Fruit fly (Drosophila melanogaster) whole organism, embryonic: ENCODE data around the gene CG5892.

Experiments
- Abd-B ChIP-seq: fragments of 200-800 bp; sonication (Bioruptor generic); optimal IDR thresholded peaks from 2 replicates; lab custom pipeline; 2018; ENCODE audit warnings: missing biosample characterization, mild to moderate bottlenecking, missing genetic modification characterization, moderate library complexity
- Atf6 ChIP-seq: fragments of 200-800 bp; sonication (Bioruptor generic); IDR thresholded peaks from 2 replicates; pipeline ENCODE4 v1.3.6; 2022; ENCODE audit warnings: missing biosample characterization, missing genetic modification characterization
- B-H2 ChIP-seq: fragments of 200-800 bp; sonication (Bioruptor generic); optimal IDR thresholded peaks from 2 replicates; lab custom pipeline; 2018; ENCODE audit warnings: missing biosample characterization, mild to moderate bottlenecking, missing genetic modification characterization
- BtbVII ChIP-seq: fragments of 200-800 bp; sonication (Bioruptor generic); optimal IDR thresholded peaks from 3 replicates; lab custom pipeline; 2017; ENCODE audit warnings: missing biosample characterization, mild to moderate bottlenecking, missing genetic modification characterization
- CG10431 ChIP-seq: fragments of 200-800 bp; sonication (Bioruptor generic); optimal IDR thresholded peaks from 3 replicates; lab custom pipeline; 2018; ENCODE audit warnings: missing biosample characterization, mild to moderate bottlenecking, missing genetic modification characterization
- CG12104 ChIP-seq: fragments of 200-800 bp; sonication (Bioruptor generic); optimal IDR thresholded peaks from 3 replicates; lab custom pipeline; 2016; ENCODE audit warnings: missing biosample characterization, missing genetic modification characterization
- CG12744 ChIP-seq: fragments of 200-800 bp; sonication (Bioruptor generic); optimal IDR thresholded peaks from 2 replicates; lab custom pipeline; 2016; ENCODE audit warnings: missing biosample characterization, missing genetic modification characterization
- CG13296 ChIP-seq: fragments of 200-800 bp; sonication (Bioruptor generic); optimal IDR thresholded peaks from 3 replicates; lab custom pipeline; 2018; ENCODE audit warnings: missing biosample characterization, mild to moderate bottlenecking, missing genetic modification characterization
- CG15601 ChIP-seq: fragments of 200-800 bp; sonication (Bioruptor generic); optimal IDR thresholded peaks from 3 replicates; lab custom pipeline; 2019; ENCODE audit warnings: missing biosample characterization, mild to moderate bottlenecking, missing genetic modification characterization, moderate library complexity
- CG18476 ChIP-seq: fragments of 200-800 bp; sonication (Bioruptor generic); optimal IDR thresholded peaks from 2 replicates; lab custom pipeline; 2016; ENCODE audit warnings: missing biosample characterization, mild to moderate bottlenecking, missing genetic modification characterization
- CG2199 ChIP-seq: fragments of 200-800 bp; sonication (Bioruptor generic); IDR thresholded peaks from 3 replicates; pipeline ENCODE4 v1.3.6; 2022; ENCODE audit warnings: missing biosample characterization, missing genetic modification characterization
- CG2202 ChIP-seq: fragments of 200-800 bp; sonication (Bioruptor generic); optimal IDR thresholded peaks from 2 replicates; lab custom pipeline; 2018; ENCODE audit warnings: missing biosample characterization, mild to moderate bottlenecking, missing genetic modification characterization
- CG2875 ChIP-seq: fragments of 200-800 bp; sonication (Bioruptor generic); optimal IDR thresholded peaks from 2 replicates; lab custom pipeline; 2017; ENCODE audit warnings: missing biosample characterization, mild to moderate bottlenecking, missing genetic modification characterization, missing genetic modification reagents
- CG33213 ChIP-seq: fragments of 200-800 bp; sonication (Bioruptor generic); optimal IDR thresholded peaks from 3 replicates; lab custom pipeline; 2016; ENCODE audit warnings: missing biosample characterization, missing genetic modification characterization
- CG43689 ChIP-seq: fragments of 200-800 bp; sonication (Bioruptor generic); IDR thresholded peaks from 2 replicates; pipeline ENCODE4 v1.3.6; 2022; ENCODE audit warnings: missing biosample characterization, missing genetic modification characterization
- CG4730 ChIP-seq: fragments of 200-800 bp; sonication (Bioruptor generic); IDR thresholded peaks from 2 replicates; pipeline ENCODE4 v1.3.6; 2022; ENCODE audit warnings: missing biosample characterization, missing genetic modification characterization
- CG5180 ChIP-seq: fragments of 200-800 bp; sonication (Bioruptor generic); optimal IDR thresholded peaks from 3 replicates; lab custom pipeline; 2017; ENCODE audit warnings: missing biosample characterization, missing genetic modification characterization, mild to moderate bottlenecking, moderate library complexity, missing genetic modification reagents
- CG6813 ChIP-seq: fragments of 200-800 bp; sonication (Bioruptor generic); optimal IDR thresholded peaks from 2 replicates; lab custom pipeline; 2017; ENCODE audit warnings: missing biosample characterization, missing genetic modification characterization, mild to moderate bottlenecking, moderate library complexity, missing genetic modification reagents
- CG7556 ChIP-seq: fragments of 200-800 bp; sonication (Bioruptor generic); optimal IDR thresholded peaks from 2 replicates; lab custom pipeline; 2017; ENCODE audit warnings: missing biosample characterization, mild to moderate bottlenecking, missing genetic modification characterization
- CG8089 ChIP-seq: fragments of 200-800 bp; sonication (Bioruptor generic); optimal IDR thresholded peaks from 3 replicates; lab custom pipeline; 2016; ENCODE audit warnings: missing biosample characterization, missing genetic modification characterization
- CG8478 ChIP-seq: fragments of >200 bp; optimal IDR thresholded peaks from 2 replicates; lab custom pipeline; 2018
- CG9817 ChIP-seq: fragments of 200-800 bp; sonication (Bioruptor generic); optimal IDR thresholded peaks from 2 replicates; lab custom pipeline; 2018; ENCODE audit warnings: missing biosample characterization, mild to moderate bottlenecking, missing genetic modification characterization, moderate library complexity
- CkIIα-i1 ChIP-seq: fragments of 200-800 bp; sonication (Bioruptor generic); IDR thresholded peaks from 2 replicates; pipeline ENCODE4 v1.3.6; 2022; ENCODE audit warnings: missing biosample characterization, missing genetic modification characterization
- D ChIP-seq, 2 experiments: fragments of 200-800 bp in 1 of 2; fragments of >200 bp in 1 of 2; sonication (Bioruptor generic) in 1 of 2; optimal IDR thresholded peaks; 2 replicates in 1 of 2; 3 replicates in 1 of 2; lab custom pipeline; 2017; ENCODE audit warnings: mild to moderate bottlenecking in 1 of 2, missing biosample characterization in 1 of 2, missing genetic modification characterization in 1 of 2, missing genetic modification reagents in 1 of 2
- Drgx ChIP-seq: fragments of 200-800 bp; sonication (Bioruptor generic); IDR thresholded peaks from 2 replicates; pipeline ENCODE4 v1.3.6; 2022; ENCODE audit warnings: missing biosample characterization, missing genetic modification characterization
- Eip74EF ChIP-seq, 2 experiments: fragments of 200-800 bp in 1 of 2; fragments of >200 bp in 1 of 2; sonication (Bioruptor generic) in 1 of 2; optimal IDR thresholded peaks; 2 replicates each; lab custom pipeline; 2017 to 2019; ENCODE audit warnings: missing biosample characterization in 2 of 2, missing genetic modification characterization in 2 of 2, mild to moderate bottlenecking in 1 of 2, moderate library complexity in 1 of 2
- Fer3 ChIP-seq: fragments of 200-800 bp; sonication (Bioruptor generic); optimal IDR thresholded peaks from 2 replicates; lab custom pipeline; 2018; ENCODE audit warnings: missing biosample characterization, mild to moderate bottlenecking, missing genetic modification characterization, moderate library complexity
- HmgZ ChIP-seq: fragments of 200-800 bp; sonication (Bioruptor generic); optimal IDR thresholded peaks from 2 replicates; lab custom pipeline; 2018; ENCODE audit warnings: missing biosample characterization, mild to moderate bottlenecking, missing genetic modification characterization
- Jarid2 ChIP-seq: fragments of 200-800 bp; sonication (Bioruptor generic); optimal IDR thresholded peaks from 3 replicates; lab custom pipeline; 2017; ENCODE audit warnings: mild to moderate bottlenecking, missing biosample characterization, missing genetic modification reagents, missing genetic modification characterization
- Mad ChIP-seq: fragments of 200-800 bp; sonication (Bioruptor generic); optimal IDR thresholded peaks from 2 replicates; lab custom pipeline; 2016; ENCODE audit warnings: missing biosample characterization, missing genetic modification characterization
- NC2α ChIP-seq: fragments of 200-800 bp; sonication (Bioruptor generic); optimal IDR thresholded peaks from 2 replicates; lab custom pipeline; 2016; ENCODE audit warnings: missing biosample characterization, missing genetic modification characterization
- Nf-YB ChIP-seq: fragments of 200-800 bp; sonication (Bioruptor generic); optimal IDR thresholded peaks from 3 replicates; lab custom pipeline; 2019; ENCODE audit warnings: missing biosample characterization, mild to moderate bottlenecking, missing genetic modification characterization, moderate library complexity
- PHDP ChIP-seq: fragments of 200-800 bp; sonication (Bioruptor generic); optimal IDR thresholded peaks from 3 replicates; lab custom pipeline; 2018; ENCODE audit warnings: missing biosample characterization, mild to moderate bottlenecking, missing genetic modification characterization, moderate library complexity
- Sox102F ChIP-seq: fragments of 200-800 bp; sonication (Bioruptor generic); optimal IDR thresholded peaks from 2 replicates; lab custom pipeline; 2018; ENCODE audit warnings: missing biosample characterization, mild to moderate bottlenecking, missing genetic modification characterization, moderate library complexity
- TFAM ChIP-seq: fragments of 200-800 bp; sonication (Bioruptor generic); optimal IDR thresholded peaks from 2 replicates; lab custom pipeline; 2017; ENCODE audit warnings: missing biosample characterization, missing genetic modification characterization, inconsistent platforms
- Trl ChIP-seq, 3 experiments: fragments of >200 bp in 2 of 3; fragments of 200-800 bp in 1 of 3; sonication (Bioruptor generic) in 1 of 3; optimal IDR thresholded peaks; 2 replicates in 1 of 3; 3 replicates in 2 of 3; lab custom pipeline; 2016 to 2017; ENCODE audit warnings: missing biosample characterization in 1 of 3, missing genetic modification characterization in 1 of 3
- cad ChIP-seq: fragments of >200 bp; optimal IDR thresholded peaks from 2 replicates; lab custom pipeline; 2017; ENCODE audit warnings: missing biosample characterization, missing genetic modification characterization
- dati ChIP-seq: fragments of 200-800 bp; sonication (Bioruptor generic); IDR thresholded peaks from 2 replicates; pipeline ENCODE4 v1.3.6; 2022; ENCODE audit warnings: missing biosample characterization, missing genetic modification characterization
- disco-r ChIP-seq: fragments of 200-800 bp; sonication (Bioruptor generic); optimal IDR thresholded peaks from 2 replicates; lab custom pipeline; 2016; ENCODE audit warnings: missing biosample characterization, missing genetic modification characterization
- en ChIP-seq: fragments of 200-800 bp; sonication (Bioruptor generic); optimal IDR thresholded peaks from 2 replicates; lab custom pipeline; 2016; ENCODE audit warnings: missing biosample characterization, missing genetic modification characterization
- gsb-n ChIP-seq: fragments of 200-800 bp; sonication (Bioruptor generic); optimal IDR thresholded peaks from 3 replicates; lab custom pipeline; 2018; ENCODE audit warnings: missing biosample characterization, mild to moderate bottlenecking, missing genetic modification characterization
- hkb ChIP-seq, 2 experiments: fragments of 200-800 bp in 1 of 2; fragments of >200 bp in 1 of 2; sonication (Bioruptor generic) in 1 of 2; IDR thresholded peaks in 1 of 2; optimal IDR thresholded peaks in 1 of 2; 2 replicates each; pipeline versions ENCODE4 v1.3.6 to Lab custom; 2017 to 2022; ENCODE audit warnings: missing biosample characterization in 1 of 2, missing genetic modification characterization in 1 of 2
- jing ChIP-seq: fragments of 200-800 bp; sonication (Bioruptor generic); optimal IDR thresholded peaks from 2 replicates; lab custom pipeline; 2018; ENCODE audit warnings: missing biosample characterization, mild to moderate bottlenecking, missing genetic modification characterization
- pnt ChIP-seq: fragments of 200-800 bp; sonication (Bioruptor generic); optimal IDR thresholded peaks from 3 replicates; lab custom pipeline; 2016; ENCODE audit warnings: missing biosample characterization, missing genetic modification characterization
- ro ChIP-seq: fragments of 200-800 bp; sonication (Bioruptor generic); IDR thresholded peaks from 2 replicates; pipeline ENCODE4 v1.3.6; 2022; ENCODE audit warnings: missing biosample characterization, missing genetic modification characterization
- salm ChIP-seq: fragments of 200-800 bp; sonication (Bioruptor generic); optimal IDR thresholded peaks from 2 replicates; lab custom pipeline; 2018; ENCODE audit warnings: missing biosample characterization, mild to moderate bottlenecking, missing genetic modification characterization
- tap ChIP-seq: fragments of 200-800 bp; optimal IDR thresholded peaks from 3 replicates; lab custom pipeline; 2019; ENCODE audit warnings: missing biosample characterization, mild to moderate bottlenecking, missing genetic modification characterization, moderate library complexity
- zf30C ChIP-seq: fragments of 200-800 bp; sonication (Bioruptor generic); optimal IDR thresholded peaks from 3 replicates; lab custom pipeline; 2018; ENCODE audit warnings: missing biosample characterization, mild to moderate bottlenecking, missing genetic modification characterization

CG5892 gene

DNA sequence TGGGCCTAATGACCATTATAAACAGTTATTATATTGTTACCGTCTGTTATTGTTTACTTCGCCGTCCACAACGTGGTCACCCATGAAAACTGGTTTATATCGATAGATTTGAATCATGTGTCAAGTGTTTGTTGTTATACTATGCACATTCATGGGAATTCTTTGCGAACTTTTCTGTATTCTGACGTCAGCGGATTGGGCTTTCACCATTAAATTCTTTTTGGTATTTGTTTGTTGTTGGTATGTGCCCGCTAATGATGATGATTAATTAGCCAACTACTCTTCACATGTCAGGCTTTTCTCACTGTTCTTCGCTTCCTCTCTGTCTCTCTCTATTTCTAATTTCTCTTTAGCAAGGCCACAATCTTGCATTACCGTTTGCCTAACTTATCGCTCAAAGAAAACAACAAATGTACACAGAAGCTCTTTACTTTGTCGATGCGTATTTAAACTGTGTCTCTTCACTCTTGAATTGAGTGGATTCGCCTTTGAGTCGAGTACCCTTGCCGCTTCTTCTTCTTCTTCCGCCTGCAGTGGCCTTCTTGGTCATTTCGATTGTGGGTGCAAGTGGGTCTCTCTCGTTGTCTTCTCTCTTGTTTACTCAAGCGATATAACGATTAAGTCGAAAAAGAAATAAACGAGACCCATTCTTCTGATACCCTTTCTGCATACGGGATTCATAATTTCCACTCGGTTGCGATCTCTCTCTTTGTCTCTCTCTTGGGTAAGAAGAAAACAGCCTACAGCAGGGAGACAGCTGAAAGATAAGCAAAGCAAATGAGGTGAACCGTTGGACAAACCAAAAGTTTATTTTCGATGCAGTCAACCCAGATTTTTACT, 38.5 kb upstream of the CG5892 start (continued):
- no peak for TF ChIP-seq CG4730 (GFP tag; lab: Robert Waterston, UW)
- peak; percentile 27 for TF ChIP-seq Nf-YB (GFP tag; lab: Kevin White, UChicago)
- TF ChIP-seq CkIIα-i1 (GFP tag; lab: Robert Waterston, UW) = no peak
- no peak for TF ChIP-seq D (optimal IDR thresholded peaks at IDR 0.05; lab: Kevin White, UChicago)
- no peak for TF ChIP-seq D (GFP tag; optimal IDR thresholded peaks at IDR 0.05; lab: Kevin White, UChicago)
- TF ChIP-seq dati (GFP tag; lab: Robert Waterston, UW) = no peak
- TF ChIP-seq CG10431 (GFP tag; lab: Kevin White, UChicago) = peak; percentile 97
- TF ChIP-seq HmgZ (tag; lab: Kevin White, UChicago) = no peak
- TF ChIP-seq TFAM (GFP tag; lab: Kevin White, UChicago) = no peak
- peak; percentile 22; the same call in 1 of the 2 replicates for TF ChIP-seq Atf6 (GFP tag; lab: Robert Waterston, UW)
- peak; percentile 82 for TF ChIP-seq CG2202 (tag; lab: Kevin White, UChicago)
- TF ChIP-seq Abd-B (GFP tag; lab: Kevin White, UChicago) = no peak
- TF ChIP-seq Jarid2 (GFP tag; lab: Kevin White, UChicago) = no peak
- TF ChIP-seq NC2α (GFP tag; lab: Kevin White, UChicago) = no peak
- no peak for TF ChIP-seq Drgx (GFP tag; lab: Robert Waterston, UW)
- TF ChIP-seq CG5180 (GFP tag; lab: Kevin White, UChicago) = peak; percentile 69
- no peak for TF ChIP-seq jing (GFP tag; lab: Kevin White, UChicago)
- peak; percentile 82 for TF ChIP-seq salm (tag; lab: Kevin White, UChicago)
- TF ChIP-seq CG13296 (GFP tag; lab: Kevin White, UChicago) = peak; percentile 61
- no peak for TF ChIP-seq Eip74EF (GFP tag; optimal IDR thresholded peaks at IDR 0.05; lab: Kevin White, UChicago)
- no peak for TF ChIP-seq cad (GFP tag; lab: Kevin White, UChicago)
- TF ChIP-seq CG8478 (lab: Kevin White, UChicago) = no peak
- TF ChIP-seq Fer3 = peak; percentile 59
- peak; percentile 79 for TF ChIP-seq CG6813 (GFP tag; lab: Kevin White, UChicago)
- TF ChIP-seq CG8089 = no peak
- no peak for TF ChIP-seq zf30C (GFP tag; lab: Kevin White, UChicago)
- peak; percentile 85 for TF ChIP-seq tap (tag; lab: Kevin White, UChicago)
- no peak for TF ChIP-seq CG12744 (GFP tag; lab: Kevin White, UChicago)
- peak; percentile 28 for TF ChIP-seq B-H2 (GFP tag; lab: Kevin White, UChicago)
- peak; percentile 45 for TF ChIP-seq PHDP (tag; lab: Kevin White, UChicago)
- no peak for TF ChIP-seq disco-r (GFP tag; lab: Kevin White, UChicago)
- TF ChIP-seq CG15601 = peak; percentile 95
- TF ChIP-seq hkb (optimal IDR thresholded peaks at IDR 0.05; lab: Kevin White, UChicago) = no peak
- peak; percentile 76 for TF ChIP-seq hkb (GFP tag; IDR thresholded peaks at IDR 0.05; lab: Robert Waterston, UW)
- TF ChIP-seq Trl (optimal IDR thresholded peaks at IDR 0.05; lab: Kevin White, UChicago) = peak; percentile 36 to 82
- no peak for TF ChIP-seq Trl (GFP tag; optimal IDR thresholded peaks at IDR 0.05; lab: Kevin White, UChicago)
- TF ChIP-seq pnt = no peak
- TF ChIP-seq CG33213 = no peak
- TF ChIP-seq CG2875 (GFP tag; lab: Kevin White, UChicago) = peak; percentile 70
- no peak for TF ChIP-seq CG2199 (GFP tag; lab: Robert Waterston, UW)
- TF ChIP-seq Sox102F (GFP tag; lab: Kevin White, UChicago) = no peak
- no peak for TF ChIP-seq CG12104
- TF ChIP-seq CG9817 (tag; lab: Kevin White, UChicago) = no peak
- no peak for TF ChIP-seq CG7556 (GFP tag; lab: Kevin White, UChicago)
- no peak for TF ChIP-seq Mad (GFP tag; lab: Kevin White, UChicago)
- no peak for TF ChIP-seq CG43689 (GFP tag; lab: Robert Waterston, UW)
- TF ChIP-seq CG18476 (GFP tag; lab: Kevin White, UChicago) = no peak
- peak; percentile 49 for TF ChIP-seq BtbVII (GFP tag; lab: Kevin White, UChicago)
- no peak for TF ChIP-seq en (GFP tag; lab: Kevin White, UChicago)
- TF ChIP-seq gsb-n (tag; lab: Kevin White, UChicago) = peak; percentile 65
- TF ChIP-seq ro (GFP tag; lab: Robert Waterston, UW) = no peak
